Fruit fly (Drosophila melanogaster): ENCODE results near the gene mRpL44.

mRpL44 gene

dm6 chr3R:5516582-5517001 is 46.2 kb upstream of the mRpL44 start:
- TF ChIP-seq Pif1A (GFP tag; optimal IDR thresholded peaks at IDR 0.05): no peak
- TF ChIP-seq Pif1B (GFP tag; optimal IDR thresholded peaks at IDR 0.05): no peak
- no peak for TF ChIP-seq fd96Ca (GFP tag; IDR thresholded peaks at IDR 0.05)
- no peak for TF ChIP-seq CG9948 (tag; optimal IDR thresholded peaks at IDR 0.05)
- no peak for TF ChIP-seq Snoo (tag; optimal IDR thresholded peaks at IDR 0.05)
- TF ChIP-seq EcR (GFP tag; optimal IDR thresholded peaks at IDR 0.05): no peak
- TF ChIP-seq CG17806 (tag; optimal IDR thresholded peaks at IDR 0.05): no peak
- TF ChIP-seq D1 (tag; optimal IDR thresholded peaks at IDR 0.05): no peak
- TF ChIP-seq CG13204 (GFP tag; optimal IDR thresholded peaks at IDR 0.05): no peak
- TF ChIP-seq gl (tag; optimal IDR thresholded peaks at IDR 0.05): no peak

dm6 chr3R:5514759-5515158 is 44.3 kb upstream of the mRpL44 start:
- TF ChIP-seq CG8159 (tag; optimal IDR thresholded peaks at IDR 0.05) (no peak), D1 (tag; optimal IDR thresholded peaks at IDR 0.05) (no peak), Ets98B (GFP tag; IDR thresholded peaks at IDR 0.05) (no peak), EcR (GFP tag; optimal IDR thresholded peaks at IDR 0.05) (no peak), Snoo (tag; optimal IDR thresholded peaks at IDR 0.05) (no peak), CG32121 (GFP tag; IDR thresholded peaks at IDR 0.05) (no peak), CG17806 (tag; optimal IDR thresholded peaks at IDR 0.05) (no peak), CG4496 (GFP tag; IDR thresholded peaks at IDR 0.05) (no peak), CG10348 (GFP tag; IDR thresholded peaks at IDR 0.05) (no peak), gl (tag; optimal IDR thresholded peaks at IDR 0.05) (no peak), CG14655 (GFP tag; optimal IDR thresholded peaks at IDR 0.05) (no peak), CG9948 (tag; optimal IDR thresholded peaks at IDR 0.05) (no peak), CG34367 (tag; optimal IDR thresholded peaks at IDR 0.05) (no peak), Pif1A (GFP tag; optimal IDR thresholded peaks at IDR 0.05) (no peak), CG13204 (GFP tag; optimal IDR thresholded peaks at IDR 0.05) (no peak)

DNA sequence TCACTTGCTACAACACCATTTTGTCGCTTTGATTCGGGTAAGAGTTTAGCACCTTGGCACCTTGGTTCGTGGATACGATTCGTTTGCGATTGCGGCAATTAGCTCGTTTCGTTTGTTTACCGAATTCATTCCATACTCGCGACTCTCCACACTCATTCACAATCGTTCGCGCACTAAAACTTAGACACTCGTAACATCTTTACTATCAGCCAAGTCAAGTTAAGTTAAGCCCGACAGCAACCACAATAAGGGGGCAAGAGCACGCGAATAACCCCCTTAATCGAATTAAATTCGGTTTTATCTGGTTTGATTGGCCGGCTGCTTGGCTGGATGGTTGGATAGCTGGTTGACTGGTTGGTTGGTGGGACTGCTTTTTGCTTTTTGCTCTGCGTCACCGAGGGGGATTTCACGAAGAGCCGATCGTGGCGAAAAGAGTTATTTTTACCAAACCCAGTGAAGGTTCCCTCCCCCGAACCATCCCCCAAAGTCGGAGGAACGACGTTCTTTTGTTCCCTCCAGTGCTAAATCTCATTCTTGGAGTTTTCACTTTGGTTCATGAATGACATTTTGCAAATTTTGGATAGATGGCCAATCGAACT is 33.5 kb upstream of the mRpL44 start:
- TF ChIP-seq CG4496 (GFP tag; IDR thresholded peaks at IDR 0.05) (no peak), CG8301 (tag; optimal IDR thresholded peaks at IDR 0.05) (no peak), CG10348 (GFP tag; IDR thresholded peaks at IDR 0.05) (no peak), rn (GFP tag; IDR thresholded peaks at IDR 0.05) (no peak), CG17806 (tag; optimal IDR thresholded peaks at IDR 0.05) (no peak), CG15710 (tag; optimal IDR thresholded peaks at IDR 0.05) (no peak), gl (tag; optimal IDR thresholded peaks at IDR 0.05) (no peak), CG12605 (GFP tag; IDR thresholded peaks at IDR 0.05) (no peak), Ets98B (GFP tag; IDR thresholded peaks at IDR 0.05) (no peak), Snoo (tag; optimal IDR thresholded peaks at IDR 0.05) (no peak), fd96Ca (GFP tag; IDR thresholded peaks at IDR 0.05) (no peak), Pif1B (GFP tag; optimal IDR thresholded peaks at IDR 0.05) (no peak), CG13204 (GFP tag; optimal IDR thresholded peaks at IDR 0.05) (no peak), CG9948 (tag; optimal IDR thresholded peaks at IDR 0.05) (no peak), Pif1A (GFP tag; optimal IDR thresholded peaks at IDR 0.05) (no peak), CG14655 (GFP tag; optimal IDR thresholded peaks at IDR 0.05) (no peak)

- TF ChIP-seq CG13204 (GFP tag; optimal IDR thresholded peaks at IDR 0.05) (peak; percentile 12), CG15710 (tag; optimal IDR thresholded peaks at IDR 0.05) (no peak)
Measured at dm6 chr3R:5502646-5503045, 32.2 kb upstream of the mRpL44 start, which contains the start of gene NKCC. Gene NKCC, minus strand, starts transcription at chr3R:5502702.

DNA sequence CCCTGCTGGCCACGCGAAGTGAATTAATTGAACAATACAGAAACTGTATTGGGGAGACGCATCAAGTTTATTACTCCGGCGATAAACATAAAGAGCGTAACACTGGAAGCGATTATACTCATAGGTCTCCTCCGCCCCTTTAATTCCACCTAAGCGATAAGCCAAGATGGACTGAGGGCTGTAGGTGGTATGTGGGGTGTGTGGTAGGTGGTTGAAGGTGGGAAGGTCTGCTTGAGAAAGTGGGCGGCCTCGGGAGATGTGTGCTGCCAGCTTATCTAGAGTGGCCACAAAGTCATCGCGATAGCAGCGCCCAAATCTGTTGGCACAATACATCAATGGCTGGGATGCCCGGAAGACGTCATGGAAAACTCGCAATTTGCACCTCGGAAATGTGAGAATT is 27.2 kb upstream of the mRpL44 start:
- peak; percentile 34 for TF ChIP-seq EcR (GFP tag; optimal IDR thresholded peaks at IDR 0.05)
- no peak for TF ChIP-seq CG12605 (GFP tag; IDR thresholded peaks at IDR 0.05)

- no peak for TF ChIP-seq Pif1A (GFP tag; optimal IDR thresholded peaks at IDR 0.05)
- peak; percentile 56 for TF ChIP-seq CG9948 (tag; optimal IDR thresholded peaks at IDR 0.05)
- TF ChIP-seq Ets98B (GFP tag; IDR thresholded peaks at IDR 0.05): peak; percentile 55; the same call in 1 of the 2 replicates
- TF ChIP-seq CG4496 (GFP tag; IDR thresholded peaks at IDR 0.05): peak; percentile 69; the same call in 2 of the 3 replicates
- TF ChIP-seq CG15710 (tag; optimal IDR thresholded peaks at IDR 0.05): peak; percentile 71
- TF ChIP-seq CG32121 (GFP tag; IDR thresholded peaks at IDR 0.05): peak; percentile 68
- TF ChIP-seq Snoo (tag; optimal IDR thresholded peaks at IDR 0.05): no peak
- no peak for TF ChIP-seq CG8301 (tag; optimal IDR thresholded peaks at IDR 0.05)
Measured at dm6 chr3R:5485295-5485718, 14.9 kb upstream of the mRpL44 start, which contains the start of gene CG31550. Gene CG31550, plus strand, starts transcription at chr3R:5485543.

DNA sequence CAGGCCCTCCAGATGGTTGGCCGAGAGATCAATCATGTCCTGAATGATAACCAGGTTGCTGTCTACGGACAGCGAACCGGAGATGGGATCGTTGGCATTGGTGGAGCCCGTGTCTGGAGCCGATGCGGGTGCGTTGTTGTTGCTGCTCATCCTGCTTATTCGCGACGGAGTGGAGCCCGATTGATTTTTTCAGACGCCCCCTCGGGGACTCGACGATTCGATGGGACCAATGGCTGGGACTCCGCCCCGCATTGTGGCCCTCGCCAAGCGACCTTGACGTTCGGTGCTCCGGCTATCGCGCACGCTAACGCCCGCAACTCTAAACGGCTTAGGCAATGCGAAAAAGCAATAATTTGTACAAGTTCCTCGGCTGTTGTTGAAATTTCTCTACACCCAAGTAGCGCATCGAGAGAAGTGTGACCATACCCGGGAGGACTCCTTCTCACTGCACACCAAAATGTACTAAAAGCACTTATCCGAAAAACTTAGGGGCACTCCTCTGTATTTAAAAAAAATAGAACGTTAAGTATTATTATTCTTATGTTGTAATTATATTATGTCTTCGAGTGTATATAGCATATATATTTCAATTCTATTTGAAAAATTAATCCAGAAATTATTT is 13.2 kb upstream of the mRpL44 start, which contains the start of gene ksr:
ksr (minus strand) TSS at position 419 of the 622 bp plus-strand sequence.
- TF ChIP-seq CG4496 (GFP tag; IDR thresholded peaks at IDR 0.05): peak; percentile 29; the same call in 1 of the 3 replicates
- TF ChIP-seq Pif1A (GFP tag; optimal IDR thresholded peaks at IDR 0.05): no peak
- no peak for TF ChIP-seq CG8301 (tag; optimal IDR thresholded peaks at IDR 0.05)
- TF ChIP-seq Ets98B (GFP tag; IDR thresholded peaks at IDR 0.05): peak; percentile 8; the same call in 1 of the 2 replicates
- peak; percentile 22 for TF ChIP-seq CG15710 (tag; optimal IDR thresholded peaks at IDR 0.05)
- TF ChIP-seq CG12605 (GFP tag; IDR thresholded peaks at IDR 0.05): 0 out of 2 replicates have a peak, but pooled peaks have one; percentile 33
